In the genomic region with DNA sequence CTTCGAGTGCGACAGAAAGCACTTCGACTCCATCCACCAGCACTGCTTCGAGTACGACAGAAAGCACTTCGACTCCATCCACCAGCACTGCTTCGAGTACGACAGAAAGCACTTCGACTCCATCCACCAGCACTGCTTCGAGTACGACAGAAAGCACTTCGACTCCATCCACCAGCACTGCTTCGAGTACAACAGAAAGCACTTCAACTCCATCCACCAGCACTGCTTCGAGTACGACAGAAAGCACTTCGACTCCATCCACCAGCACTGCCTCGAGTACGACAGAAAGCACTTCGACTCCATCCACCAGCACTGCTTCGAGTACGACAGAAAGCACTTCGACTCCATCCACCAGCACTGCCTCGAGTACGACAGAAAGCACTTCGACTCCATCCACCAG, we compare ENCODE assay signal across 3 worm cellular contexts.
TF ChIP-seq lines count a peak whose summit lies in the region.

No protein-coding gene starts in this region.

TF ChIP-seq in whole organism, L4 larva, 104 proteins besides CTCF, POLR2A, EP300 and RAD21:
- peak; percentile 53 for TF ChIP-seq lim-7 (GFP tag; IDR thresholded peaks at IDR 0.05; lab: Robert Waterston, UW)

TF ChIP-seq in whole organism, early embryonic, 17 proteins besides CTCF, POLR2A, EP300 and RAD21:
- TF ChIP-seq flt-1 (GFP tag; IDR thresholded peaks at IDR 0.05; lab: Robert Waterston, UW) = 0 out of 2 replicates have a peak, but pooled peaks have one; percentile 19
TF ChIP-seq in whole organism, early embryonic: peak in this region for 1; not testable (repeated sequence) for 16.

TF ChIP-seq in whole organism, young adult, 124 proteins besides CTCF, POLR2A, EP300 and RAD21:
- TF ChIP-seq egrh-3 (GFP tag; IDR thresholded peaks at IDR 0.05; lab: Robert Waterston, UW) (0 out of 2 replicates have a peak, but pooled peaks have one; percentile 23), madf-3 (GFP tag; IDR thresholded peaks at IDR 0.05; lab: Robert Waterston, UW) (peak; percentile 77; the same call in 1 of the 2 replicates)
